Fruit fly (Drosophila melanogaster): Measurements from ENCODE around the gene CG43965.

DNA sequence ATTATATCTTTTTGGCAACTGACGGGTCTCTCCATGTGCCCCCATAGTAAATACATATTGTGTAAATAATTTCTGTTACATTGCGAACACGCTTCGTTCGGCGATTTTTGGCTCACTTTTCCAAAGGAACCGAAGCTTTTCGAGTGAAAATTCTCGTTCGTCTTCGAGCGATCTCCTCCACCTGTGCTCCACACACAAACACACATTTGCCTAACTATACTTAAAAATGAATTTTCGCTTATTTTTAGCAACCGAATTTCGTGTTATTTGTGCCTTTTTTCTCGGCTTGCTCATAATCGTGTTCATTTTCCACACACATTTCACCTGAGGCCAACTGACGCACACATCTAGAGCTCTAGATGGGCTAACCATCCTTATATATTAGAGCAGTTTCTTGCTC, 20.9 kb upstream of the CG43965 start:
- TF ChIP-seq woc (GFP tag; optimal IDR thresholded peaks at IDR 0.05) (no peak), Jra (GFP tag; optimal IDR thresholded peaks at IDR 0.05) (no peak), HLH106 (tag; optimal IDR thresholded peaks at IDR 0.05) (no peak), sage (GFP tag; optimal IDR thresholded peaks at IDR 0.05) (no peak), pan (optimal IDR thresholded peaks at IDR 0.05) (no peak), OdsH (GFP tag; optimal IDR thresholded peaks at IDR 0.05) (no peak), lola (GFP tag; optimal IDR thresholded peaks at IDR 0.05) (no peak), Hr83 (GFP tag; optimal IDR thresholded peaks at IDR 0.05; ENCODE audit: poor library complexity, severe bottlenecking) (no peak), tai (GFP tag; optimal IDR thresholded peaks at IDR 0.05) (no peak), psq (GFP tag; optimal IDR thresholded peaks at IDR 0.05) (no peak), br (GFP tag; optimal IDR thresholded peaks at IDR 0.05) (no peak), rgr (GFP tag; optimal IDR thresholded peaks at IDR 0.05) (no peak), sv (GFP tag; optimal IDR thresholded peaks at IDR 0.05) (no peak), Hr78 (GFP tag; optimal IDR thresholded peaks at IDR 0.05) (no peak)
